Fruit fly (Drosophila melanogaster) whole organism, embryonic: ENCODE results near the gene CG34149.

Experiments
- Abd-B ChIP-seq: fragments of 200-800 bp; sonication (Bioruptor generic); optimal IDR thresholded peaks from 2 replicates; lab custom pipeline; 2018; ENCODE audit warnings: missing biosample characterization, mild to moderate bottlenecking, missing genetic modification characterization, moderate library complexity
- Aef1 ChIP-seq: fragments of 200-800 bp; sonication (Bioruptor generic); IDR thresholded peaks from 3 replicates; pipeline ENCODE4 v1.3.6; 2022; ENCODE audit warnings: missing biosample characterization, missing genetic modification characterization
- CG10267 ChIP-seq: fragments of 200-800 bp; sonication (Bioruptor generic); optimal IDR thresholded peaks from 2 replicates; lab custom pipeline; 2018; ENCODE audit warnings: missing biosample characterization, mild to moderate bottlenecking, missing genetic modification characterization, moderate library complexity
- CG11085 ChIP-seq: fragments of 200-800 bp; sonication (Bioruptor generic); IDR thresholded peaks from 2 replicates; pipeline ENCODE4 v1.3.6; 2022; ENCODE audit warnings: missing biosample characterization, missing genetic modification characterization
- CG11723 ChIP-seq: fragments of 200-800 bp; sonication (Bioruptor generic); optimal IDR thresholded peaks from 2 replicates; lab custom pipeline; 2017; ENCODE audit warnings: missing biosample characterization, mild to moderate bottlenecking, missing genetic modification characterization
- CG12769 ChIP-seq: fragments of 200-800 bp; sonication (Bioruptor generic); optimal IDR thresholded peaks from 2 replicates; lab custom pipeline; 2019; ENCODE audit warnings: missing biosample characterization, mild to moderate bottlenecking, missing genetic modification characterization, moderate library complexity
- CG13894 ChIP-seq: fragments of 200-800 bp; sonication (Bioruptor generic); optimal IDR thresholded peaks from 3 replicates; lab custom pipeline; 2018; ENCODE audit warnings: missing biosample characterization, mild to moderate bottlenecking, missing genetic modification characterization, moderate library complexity
- CG14667 ChIP-seq: fragments of 200-800 bp; sonication (Bioruptor generic); IDR thresholded peaks from 2 replicates; pipeline ENCODE4 v1.3.6; 2022; ENCODE audit warnings: missing biosample characterization, missing genetic modification characterization
- CG15073 ChIP-seq: fragments of 200-800 bp; sonication (Bioruptor generic); optimal IDR thresholded peaks from 2 replicates; lab custom pipeline; 2016; ENCODE audit warnings: missing biosample characterization, missing genetic modification characterization
- CG17359 ChIP-seq: fragments of 200-800 bp; sonication (Bioruptor generic); optimal IDR thresholded peaks from 3 replicates; lab custom pipeline; 2018; ENCODE audit warnings: missing biosample characterization, mild to moderate bottlenecking, missing genetic modification characterization, moderate library complexity
- CG18599 ChIP-seq: fragments of 200-800 bp; sonication (Bioruptor generic); optimal IDR thresholded peaks from 3 replicates; lab custom pipeline; 2017; ENCODE audit warnings: missing biosample characterization, missing genetic modification characterization, mild to moderate bottlenecking, moderate library complexity, missing genetic modification reagents
- CG2129 ChIP-seq: fragments of 200-800 bp; sonication (Bioruptor generic); IDR thresholded peaks from 2 replicates; pipeline ENCODE4 v1.3.6; 2022; ENCODE audit warnings: missing biosample characterization, missing genetic modification characterization; ENCODE audit not compliant: partially characterized antibody
- CG3065 ChIP-seq: fragments of 200-800 bp; sonication (Bioruptor generic); optimal IDR thresholded peaks from 2 replicates; lab custom pipeline; 2016; ENCODE audit warnings: missing biosample characterization, missing genetic modification characterization
- CG3163 ChIP-seq: fragments of 200-800 bp; sonication (Bioruptor generic); optimal IDR thresholded peaks from 3 replicates; lab custom pipeline; 2016; ENCODE audit warnings: missing biosample characterization, missing genetic modification characterization
- CG3838 ChIP-seq: fragments of 200-800 bp; sonication (Bioruptor generic); optimal IDR thresholded peaks from 3 replicates; lab custom pipeline; 2016; ENCODE audit warnings: missing biosample characterization, missing genetic modification characterization
- CG9797 ChIP-seq: fragments of 200-800 bp; sonication (Bioruptor generic); optimal IDR thresholded peaks from 3 replicates; lab custom pipeline; 2018; ENCODE audit warnings: missing biosample characterization, mild to moderate bottlenecking, missing genetic modification characterization
- Dek ChIP-seq: fragments of 200-800 bp; sonication (Bioruptor generic); optimal IDR thresholded peaks from 3 replicates; lab custom pipeline; 2019; ENCODE audit warnings: missing biosample characterization, mild to moderate bottlenecking, missing genetic modification characterization, moderate library complexity
- Hmr ChIP-seq: fragments of 200-800 bp; sonication (Bioruptor generic); optimal IDR thresholded peaks from 3 replicates; lab custom pipeline; 2017; ENCODE audit warnings: mild to moderate bottlenecking, missing biosample characterization, missing genetic modification reagents, missing genetic modification characterization
- Jarid2 ChIP-seq: fragments of 200-800 bp; sonication (Bioruptor generic); optimal IDR thresholded peaks from 3 replicates; lab custom pipeline; 2017; ENCODE audit warnings: mild to moderate bottlenecking, missing biosample characterization, missing genetic modification reagents, missing genetic modification characterization
- MTF-1 ChIP-seq: fragments of 200-800 bp; sonication (Bioruptor generic); optimal IDR thresholded peaks from 2 replicates; lab custom pipeline; 2018; ENCODE audit warnings: missing biosample characterization, mild to moderate bottlenecking, missing genetic modification characterization, borderline replicate concordance
- NK7.1 ChIP-seq: fragments of 200-800 bp; sonication (Bioruptor generic); optimal IDR thresholded peaks from 3 replicates; lab custom pipeline; 2016; ENCODE audit warnings: missing biosample characterization, missing genetic modification characterization
- Nf-YA ChIP-seq: fragments of 200-800 bp; sonication (Bioruptor generic); IDR thresholded peaks from 2 replicates; pipeline ENCODE4 v1.3.6; 2022; ENCODE audit warnings: missing biosample characterization, missing genetic modification characterization
- Sry-δ ChIP-seq: fragments of 200-800 bp; sonication (Bioruptor generic); optimal IDR thresholded peaks from 2 replicates; lab custom pipeline; 2016; ENCODE audit warnings: missing biosample characterization, missing genetic modification characterization
- amos ChIP-seq: fragments of 200-800 bp; sonication (Bioruptor generic); IDR thresholded peaks from 2 replicates; pipeline ENCODE4 v1.3.6; 2022; ENCODE audit warnings: missing biosample characterization, missing genetic modification characterization; ENCODE audit not compliant: partially characterized antibody
- ato ChIP-seq: fragments of 200-800 bp; sonication (Bioruptor generic); IDR thresholded peaks from 2 replicates; pipeline ENCODE4 v1.3.6; 2022; ENCODE audit warnings: missing biosample characterization, missing genetic modification characterization; ENCODE audit not compliant: partially characterized antibody
- dan ChIP-seq: fragments of 200-800 bp; sonication (Bioruptor generic); IDR thresholded peaks from 2 replicates; pipeline ENCODE4 v1.3.6; 2022; ENCODE audit warnings: missing biosample characterization, missing genetic modification characterization
- fd64A ChIP-seq: fragments of 200-800 bp; sonication (Bioruptor generic); optimal IDR thresholded peaks from 3 replicates; lab custom pipeline; 2018; ENCODE audit warnings: missing biosample characterization, mild to moderate bottlenecking, missing genetic modification characterization
- fd96Cb ChIP-seq: fragments of 200-800 bp; sonication (Bioruptor generic); optimal IDR thresholded peaks from 2 replicates; lab custom pipeline; 2018; ENCODE audit warnings: missing biosample characterization, mild to moderate bottlenecking, missing genetic modification characterization, moderate library complexity
- grau ChIP-seq: fragments of 200-800 bp; optimal IDR thresholded peaks from 3 replicates; lab custom pipeline; 2019; ENCODE audit warnings: missing biosample characterization, mild to moderate bottlenecking, missing genetic modification characterization, moderate library complexity
- grn ChIP-seq: fragments of 200-800 bp; sonication (Bioruptor generic); optimal IDR thresholded peaks from 3 replicates; lab custom pipeline; 2017; ENCODE audit warnings: missing biosample characterization, missing genetic modification characterization
- gt ChIP-seq: fragments of 200-800 bp; sonication (Bioruptor generic); IDR thresholded peaks from 2 replicates; pipeline ENCODE4 v1.3.6; 2022; ENCODE audit warnings: missing biosample characterization, missing genetic modification characterization
- hkb ChIP-seq, 2 experiments: fragments of 200-800 bp in 1 of 2; fragments of >200 bp in 1 of 2; sonication (Bioruptor generic) in 1 of 2; IDR thresholded peaks in 1 of 2; optimal IDR thresholded peaks in 1 of 2; 2 replicates each; pipeline versions ENCODE4 v1.3.6 to Lab custom; 2017 to 2022; ENCODE audit warnings: missing biosample characterization in 1 of 2, missing genetic modification characterization in 1 of 2
- ind ChIP-seq: fragments of 200-800 bp; sonication (Bioruptor generic); optimal IDR thresholded peaks from 3 replicates; lab custom pipeline; 2016; ENCODE audit warnings: missing biosample characterization, missing genetic modification characterization
- insv ChIP-seq, 2 experiments: fragments of 200-800 bp; sonication (Bioruptor generic); optimal IDR thresholded peaks; 3 replicates each; lab custom pipeline; 2016 to 2018; ENCODE audit warnings: missing biosample characterization in 2 of 2, missing genetic modification characterization in 2 of 2
- mam ChIP-seq: fragments of 200-800 bp; sonication (Bioruptor generic); optimal IDR thresholded peaks from 3 replicates; lab custom pipeline; 2016; ENCODE audit warnings: missing biosample characterization, missing genetic modification characterization
- nerfin-1 ChIP-seq: fragments of 200-800 bp; sonication (Bioruptor generic); optimal IDR thresholded peaks from 3 replicates; lab custom pipeline; 2019; ENCODE audit warnings: missing biosample characterization, mild to moderate bottlenecking, missing genetic modification characterization, moderate library complexity
- nmo ChIP-seq: fragments of 200-800 bp; sonication (Bioruptor generic); optimal IDR thresholded peaks from 2 replicates; lab custom pipeline; 2018; ENCODE audit warnings: missing biosample characterization, mild to moderate bottlenecking, missing genetic modification characterization, moderate library complexity
- oc ChIP-seq: fragments of 200-800 bp; sonication (Bioruptor generic); optimal IDR thresholded peaks from 2 replicates; lab custom pipeline; 2018; ENCODE audit warnings: missing biosample characterization, mild to moderate bottlenecking, missing genetic modification characterization, moderate library complexity
- onecut ChIP-seq: fragments of 200-800 bp; sonication (Bioruptor generic); IDR thresholded peaks from 2 replicates; pipeline ENCODE4 v1.3.6; 2022; ENCODE audit warnings: missing biosample characterization, missing genetic modification characterization
- prd ChIP-seq, 3 experiments: fragments of >200 bp in 2 of 3; fragments of 200-800 bp in 1 of 3; sonication (Bioruptor generic) in 1 of 3; optimal IDR thresholded peaks in 2 of 3; IDR thresholded peaks in 1 of 3; 2 replicates in 2 of 3; 3 replicates in 1 of 3; pipeline versions ENCODE4 v1.3.6 to Lab custom; 2017 to 2022; ENCODE audit warnings: missing biosample characterization in 1 of 3, missing genetic modification characterization in 1 of 3
- sens-2 ChIP-seq: fragments of 200-800 bp; sonication (Bioruptor generic); IDR thresholded peaks from 2 replicates; pipeline ENCODE4 v1.3.6; 2022; ENCODE audit warnings: missing biosample characterization, missing genetic modification characterization
- sisA ChIP-seq: fragments of 200-800 bp; sonication (Bioruptor generic); IDR thresholded peaks from 2 replicates; pipeline ENCODE4 v1.3.6; 2022; ENCODE audit warnings: missing biosample characterization, missing genetic modification characterization
- ssp ChIP-seq: fragments of 200-800 bp; sonication (Bioruptor generic); IDR thresholded peaks from 2 replicates; pipeline ENCODE4 v1.3.6; 2022; ENCODE audit warnings: missing biosample characterization, missing genetic modification characterization
- toy ChIP-seq: fragments of 200-800 bp; sonication (Bioruptor generic); IDR thresholded peaks from 2 replicates; pipeline ENCODE4 v1.3.6; 2022; ENCODE audit warnings: missing biosample characterization, missing genetic modification characterization
- twi ChIP-seq: fragments of 200-800 bp; optimal IDR thresholded peaks from 2 replicates; lab custom pipeline; 2019; ENCODE audit warnings: missing biosample characterization, mild to moderate bottlenecking, missing genetic modification characterization, moderate library complexity
- tx ChIP-seq: fragments of 200-800 bp; sonication (Bioruptor generic); optimal IDR thresholded peaks from 2 replicates; lab custom pipeline; 2016; ENCODE audit warnings: missing biosample characterization, missing genetic modification characterization
- vfl ChIP-seq: fragments of 200-800 bp; sonication (Bioruptor generic); optimal IDR thresholded peaks from 2 replicates; lab custom pipeline; 2016; ENCODE audit warnings: missing biosample characterization, missing genetic modification characterization

CG34149 gene

DNA sequence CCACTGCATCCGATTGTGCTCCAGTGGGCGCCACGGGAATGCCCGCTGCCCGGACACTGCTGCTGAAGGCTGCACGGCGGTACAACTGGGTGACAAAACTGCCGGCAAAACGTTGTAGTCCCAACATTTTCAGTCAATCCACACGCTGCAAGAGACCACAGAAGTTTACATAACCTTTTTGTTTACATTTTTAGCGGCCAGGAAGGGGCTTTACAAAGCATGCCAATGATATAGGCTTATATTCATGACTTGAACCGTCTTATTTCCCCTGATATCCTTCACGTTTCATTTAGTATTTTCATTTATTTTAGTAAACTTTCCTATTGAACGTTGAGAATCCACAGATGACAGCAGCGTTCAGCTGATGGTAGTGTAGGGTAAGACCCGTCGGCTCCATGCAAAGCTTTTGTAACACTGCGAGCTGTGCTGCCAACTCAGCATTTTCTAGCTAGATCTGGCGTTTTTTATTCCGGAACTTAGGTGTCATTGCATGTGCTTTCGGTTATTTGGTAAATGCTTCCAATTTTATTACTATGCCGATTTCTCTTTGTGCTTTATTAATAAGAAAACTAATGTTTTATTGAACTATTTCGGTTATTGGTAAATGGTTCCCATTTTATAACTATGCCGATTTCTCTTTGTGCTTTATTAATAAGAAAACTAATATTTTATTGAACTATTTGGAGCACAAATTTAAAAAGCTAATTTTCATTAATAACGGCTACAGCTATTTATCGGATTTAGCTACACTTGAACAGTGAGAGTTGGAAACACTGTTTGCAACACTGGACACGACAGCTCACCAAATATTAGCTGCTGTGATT lies 30.8 kb downstream of the CG34149 start, which contains the start of the genes CG13850 and lqfR (continued):
- peak; percentile 80 for TF ChIP-seq Hmr
- TF ChIP-seq fd64A (GFP tag; lab: Kevin White, UChicago) = no peak
- TF ChIP-seq amos (GFP tag; lab: Robert Waterston, UW) = no peak
- TF ChIP-seq ato (GFP tag; lab: Robert Waterston, UW) = no peak
- TF ChIP-seq dan (GFP tag; lab: Robert Waterston, UW) = no peak
- TF ChIP-seq NK7.1 = peak; percentile 39
- no peak for TF ChIP-seq Nf-YA (GFP tag; lab: Robert Waterston, UW)
- peak; percentile 79 for TF ChIP-seq Abd-B (GFP tag; lab: Kevin White, UChicago)
- peak; percentile 53 for TF ChIP-seq CG18599 (GFP tag; lab: Kevin White, UChicago)
- peak; percentile 78 for TF ChIP-seq ind
- TF ChIP-seq prd (optimal IDR thresholded peaks at IDR 0.05; lab: Kevin White, UChicago) = no peak
- TF ChIP-seq prd (GFP tag; IDR thresholded peaks at IDR 0.05; lab: Robert Waterston, UW) = peak; percentile 60; the same call in 2 of the 3 replicates
- TF ChIP-seq CG12769 (tag; lab: Kevin White, UChicago) = no peak
- peak; percentile 33 for TF ChIP-seq nerfin-1 (tag; lab: Kevin White, UChicago)
- no peak for TF ChIP-seq MTF-1 (GFP tag; lab: Kevin White, UChicago)
- no peak for TF ChIP-seq CG13894
- peak; percentile 22 for TF ChIP-seq CG9797 (GFP tag; lab: Kevin White, UChicago)
- TF ChIP-seq gt (GFP tag; lab: Robert Waterston, UW) = no peak
- peak; percentile 58 for TF ChIP-seq fd96Cb (tag; lab: Kevin White, UChicago)
- peak; percentile 75 for TF ChIP-seq grau (tag; lab: Kevin White, UChicago)
- TF ChIP-seq onecut (GFP tag; lab: Robert Waterston, UW) = peak; percentile 41; the same call in 1 of the 2 replicates
- no peak for TF ChIP-seq CG15073 (GFP tag; lab: Kevin White, UChicago)
- peak; percentile 25; the same call in 1 of the 2 replicates for TF ChIP-seq CG14667 (GFP tag; lab: Robert Waterston, UW)
- TF ChIP-seq sens-2 (GFP tag; lab: Robert Waterston, UW) = no peak
- TF ChIP-seq Jarid2 (GFP tag; lab: Kevin White, UChicago) = no peak
- peak; percentile 97 for TF ChIP-seq CG10267 (tag; lab: Kevin White, UChicago)
- TF ChIP-seq sisA (GFP tag; lab: Robert Waterston, UW) = peak; percentile 58
- peak; percentile 57 for TF ChIP-seq twi (tag; lab: Kevin White, UChicago)
- peak; percentile 50 for TF ChIP-seq Sry-δ (GFP tag; lab: Kevin White, UChicago)
- peak; percentile 58 for TF ChIP-seq CG11723 (GFP tag; lab: Kevin White, UChicago)
- peak; percentile 52 for TF ChIP-seq hkb (optimal IDR thresholded peaks at IDR 0.05; lab: Kevin White, UChicago)
- no peak for TF ChIP-seq hkb (GFP tag; IDR thresholded peaks at IDR 0.05; lab: Robert Waterston, UW)
- TF ChIP-seq CG17359 (tag; lab: Kevin White, UChicago) = peak; percentile 54
- TF ChIP-seq mam = peak; percentile 85
- no peak; the same call in 1 of the 3 replicates for TF ChIP-seq Aef1 (GFP tag; lab: Robert Waterston, UW)
- TF ChIP-seq CG2129 (GFP tag; lab: Robert Waterston, UW) = no peak
- TF ChIP-seq ssp = peak; percentile 33; the same call in 1 of the 2 replicates
- no peak for TF ChIP-seq oc (tag; lab: Kevin White, UChicago)
- TF ChIP-seq Dek (tag; lab: Kevin White, UChicago) = peak; percentile 73
- TF ChIP-seq tx (GFP tag; lab: Kevin White, UChicago) = peak; percentile 75
- TF ChIP-seq nmo (GFP tag; lab: Kevin White, UChicago) = peak; percentile 87
- TF ChIP-seq CG3838 (GFP tag; lab: Kevin White, UChicago) = peak; percentile 21
- TF ChIP-seq insv (GFP tag; optimal IDR thresholded peaks at IDR 0.05; lab: Kevin White, UChicago) = peak in 1 of 2 experiments; percentile 16
- TF ChIP-seq grn (GFP tag; lab: Kevin White, UChicago) = no peak
- TF ChIP-seq CG3163 (GFP tag; lab: Kevin White, UChicago) = peak; percentile 59
- TF ChIP-seq toy (GFP tag; lab: Robert Waterston, UW) = no peak
- TF ChIP-seq CG3065 = peak; percentile 21
- peak; percentile 73 for TF ChIP-seq vfl
- peak; percentile 40; the same call in 1 of the 2 replicates for TF ChIP-seq CG11085 (GFP tag; lab: Robert Waterston, UW)
